Worm (Caenorhabditis elegans): ENCODE data around the gene F45E10.2.

DNA sequence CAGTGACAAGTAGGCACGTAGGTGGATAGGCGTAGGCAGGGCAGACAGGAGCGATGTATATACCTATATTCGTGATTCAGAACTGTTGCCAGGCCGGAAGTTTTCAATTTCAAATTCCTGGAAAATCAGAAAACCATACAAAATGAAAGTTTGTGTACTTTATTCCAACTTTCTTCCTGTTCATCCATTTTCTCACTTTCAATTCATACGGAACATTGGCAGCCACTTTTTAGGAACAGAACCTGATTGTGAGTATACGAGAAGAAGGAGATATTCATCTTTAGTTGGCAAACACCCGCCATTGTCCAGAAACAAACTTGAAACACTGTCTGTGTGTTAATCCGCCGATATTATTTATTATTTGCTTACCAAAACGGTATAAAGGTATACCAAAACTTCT, 19.3 kb downstream of the F45E10.2 start, which contains the start of gene srlf-15:
- TF ChIP-seq him-1 (tag; optimal IDR thresholded peaks at IDR 0.05) (no peak), dao-5 (tag; optimal IDR thresholded peaks at IDR 0.05) (no peak), W03F9.2 (tag; optimal IDR thresholded peaks at IDR 0.05) (no peak)

Data from whole organism, L4/young adult.